Worm (Caenorhabditis elegans) whole organism, early embryonic: Measurements from ENCODE around the gene ZK666.8.

Experiments
- B0310.2 ChIP-seq: sonication (generic microtip); optimal IDR thresholded peaks from 2 replicates; lab custom pipeline; 2016; ENCODE audit warnings: mild to moderate bottlenecking, missing genetic modification characterization, missing compliant biosample characterization
- F13C5.2 ChIP-seq: sonication (generic microtip); optimal IDR thresholded peaks from 2 replicates; lab custom pipeline; 2017; ENCODE audit warnings: mild to moderate bottlenecking, missing genetic modification characterization, inconsistent platforms, missing compliant biosample characterization
- aly-1 ChIP-seq: sonication (generic microtip); optimal IDR thresholded peaks from 2 replicates; lab custom pipeline; 2016; ENCODE audit warnings: missing genetic modification characterization, missing compliant biosample characterization
- ama-1 ChIP-seq: fragments of 150-350 bp; optimal IDR thresholded peaks from 2 replicates; lab custom pipeline; 2014
- ceh-13 ChIP-seq: fragments of 200-800 bp; sonication (Bioruptor generic); optimal IDR thresholded peaks from 2 replicates; lab custom pipeline; 2018; ENCODE audit warnings: mild to moderate bottlenecking, missing genetic modification characterization, missing compliant biosample characterization
- ceh-36 ChIP-seq: sonication (generic microtip); optimal IDR thresholded peaks from 2 replicates; lab custom pipeline; 2016; ENCODE audit warnings: missing genetic modification characterization, inconsistent platforms, missing compliant biosample characterization
- ets-7 ChIP-seq: sonication (generic microtip); optimal IDR thresholded peaks from 2 replicates; lab custom pipeline; 2016; ENCODE audit warnings: missing genotype, missing genetic modification characterization, missing compliant biosample characterization
- flt-1 ChIP-seq: fragments of 200-800 bp; sonication (Bioruptor generic); IDR thresholded peaks from 2 replicates; pipeline ENCODE4 v1.3.6; 2022; ENCODE audit warnings: missing genetic modification characterization, missing compliant biosample characterization
- hmbx-1 ChIP-seq: sonication (generic microtip); optimal IDR thresholded peaks from 2 replicates; lab custom pipeline; 2016; ENCODE audit warnings: mild to moderate bottlenecking, missing genetic modification characterization, missing compliant biosample characterization
- hmg-4 ChIP-seq: fragments of 200-800 bp; sonication (Bioruptor generic); optimal IDR thresholded peaks from 2 replicates; lab custom pipeline; 2018; ENCODE audit warnings: mild to moderate bottlenecking, missing genetic modification characterization, missing compliant biosample characterization
- hnd-1 ChIP-seq: sonication (generic microtip); optimal IDR thresholded peaks from 2 replicates; lab custom pipeline; 2016; ENCODE audit warnings: missing genetic modification characterization, missing compliant biosample characterization
- pes-1 ChIP-seq: fragments of 200-800 bp; sonication (Bioruptor generic); IDR thresholded peaks from 2 replicates; pipeline ENCODE4 v1.3.6; 2022; ENCODE audit warnings: missing genetic modification reagents, missing genetic modification characterization, missing compliant biosample characterization
- scrt-1 ChIP-seq: fragments of 200-800 bp; sonication (Bioruptor generic); IDR thresholded peaks from 2 replicates; pipeline ENCODE4 v1.3.6; 2022; ENCODE audit warnings: missing genetic modification characterization, missing compliant biosample characterization
- sea-1 ChIP-seq: fragments of 200-800 bp; sonication (Bioruptor generic); conservative IDR thresholded peaks from 2 replicates; pipeline ENCODE4 v1.3.6; 2022; ENCODE audit warnings: missing genetic modification characterization, missing compliant biosample characterization
- tbx-11 ChIP-seq: fragments of 200-800 bp; sonication (Bioruptor generic); IDR thresholded peaks from 2 replicates; pipeline ENCODE4 v1.3.6; 2022; ENCODE audit warnings: missing genetic modification characterization, missing compliant biosample characterization
- tbx-37 ChIP-seq: fragments of 200-800 bp; sonication (Bioruptor generic); conservative IDR thresholded peaks from 2 replicates; pipeline ENCODE4 v1.3.6; 2022; ENCODE audit warnings: missing genetic modification reagents, missing genetic modification characterization, missing compliant biosample characterization
- tra-4 ChIP-seq: sonication (generic microtip); optimal IDR thresholded peaks from 2 replicates; lab custom pipeline; 2017; ENCODE audit warnings: missing genetic modification characterization, missing compliant biosample characterization

Gene ZK666.8

DNA sequence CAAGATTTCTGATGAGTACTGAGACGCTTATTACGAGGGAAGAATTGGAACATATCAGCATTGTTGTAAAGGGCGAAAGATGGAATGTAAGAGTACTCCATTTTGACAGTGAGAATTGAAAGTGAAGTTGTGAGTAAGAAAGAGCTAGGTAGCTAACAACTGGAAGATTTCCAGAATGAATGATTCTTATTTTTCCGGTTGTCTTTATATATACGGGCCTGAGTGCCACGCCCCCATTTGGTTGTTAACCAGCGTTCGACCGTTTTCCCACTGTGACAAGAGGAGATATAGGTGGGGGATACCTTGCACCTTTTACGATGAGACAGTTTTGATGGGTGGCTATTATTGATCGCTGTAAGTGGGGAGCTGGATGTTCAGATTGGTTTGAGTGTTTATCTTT, 21.7 kb downstream of the ZK666.8 start, which contains the start of gene ZK666.1:
Gene ZK666.1 (minus strand): TSS at position 101 of the 400 bp plus-strand sequence.
- TF ChIP-seq ceh-13 (GFP tag; lab: Kevin White, UChicago) (no peak), ama-1 (lab: Kevin White, UChicago) (no peak), ets-7 (tag; lab: Kevin White, UChicago) (no peak), hnd-1 (tag; lab: Kevin White, UChicago) (no peak), hmg-4 (GFP tag; lab: Kevin White, UChicago) (no peak), flt-1 (GFP tag; lab: Robert Waterston, UW) (no peak), sea-1 (GFP tag; lab: Robert Waterston, UW) (no peak), aly-1 (no peak), B0310.2 (no peak), scrt-1 (no peak), ceh-36 (tag; lab: Kevin White, UChicago) (no peak), F13C5.2 (tag; lab: Kevin White, UChicago) (no peak), pes-1 (GFP tag; lab: Robert Waterston, UW) (no peak), tra-4 (tag; lab: Kevin White, UChicago) (no peak), hmbx-1 (no peak), tbx-37 (GFP tag; lab: Robert Waterston, UW) (no peak), tbx-11 (GFP tag; lab: Robert Waterston, UW) (no peak)

ce11 chrII:10470159-10470558, 22.8 kb downstream of the ZK666.8 start, which contains the start of gene clec-143:
TSS of gene clec-143 (minus strand) at chrII:10470297.
- no peak for TF ChIP-seq sea-1 (GFP tag; lab: Robert Waterston, UW)
- TF ChIP-seq scrt-1 = no peak
- no peak for TF ChIP-seq flt-1 (GFP tag; lab: Robert Waterston, UW)
- TF ChIP-seq B0310.2 = no peak
- no peak for TF ChIP-seq aly-1
- TF ChIP-seq hmbx-1 = no peak
- TF ChIP-seq hmg-4 (GFP tag; lab: Kevin White, UChicago) = no peak
- TF ChIP-seq tbx-37 (GFP tag; lab: Robert Waterston, UW) = no peak
- TF ChIP-seq ama-1 (lab: Kevin White, UChicago) = no peak
- no peak for TF ChIP-seq F13C5.2 (tag; lab: Kevin White, UChicago)
- no peak for TF ChIP-seq pes-1 (GFP tag; lab: Robert Waterston, UW)
- TF ChIP-seq ets-7 (tag; lab: Kevin White, UChicago) = no peak
- no peak for TF ChIP-seq ceh-36 (tag; lab: Kevin White, UChicago)
- TF ChIP-seq hnd-1 (tag; lab: Kevin White, UChicago) = no peak
- no peak for TF ChIP-seq tbx-11 (GFP tag; lab: Robert Waterston, UW)
- no peak for TF ChIP-seq tra-4 (tag; lab: Kevin White, UChicago)
- TF ChIP-seq ceh-13 (GFP tag; lab: Kevin White, UChicago) = no peak

- no peak for TF ChIP-seq tra-4 (tag; lab: Kevin White, UChicago)
- no peak for TF ChIP-seq ceh-36 (tag; lab: Kevin White, UChicago)
- TF ChIP-seq hmbx-1 = no peak
- TF ChIP-seq ets-7 (tag; lab: Kevin White, UChicago) = no peak
- no peak for TF ChIP-seq scrt-1
- no peak for TF ChIP-seq B0310.2
- no peak for TF ChIP-seq hnd-1 (tag; lab: Kevin White, UChicago)
- TF ChIP-seq tbx-37 (GFP tag; lab: Robert Waterston, UW) = no peak
- no peak for TF ChIP-seq ama-1 (lab: Kevin White, UChicago)
Observed at ce11 chrII:10466552-10466951, 26.4 kb downstream of the ZK666.8 start, which contains the start of gene tnc-2. TSS of gene tnc-2 (plus strand) at chrII:10466852.

ce11 chrII:10464230-10464920, 28.6 kb downstream of the ZK666.8 start, which contains the start of the genes ZK673.6 and sdz-37:
TSS of gene ZK673.6 (minus strand) at chrII:10464330.
TSS of gene sdz-37 (plus strand) at chrII:10464870.
- TF ChIP-seq scrt-1 (no peak), hmg-4 (GFP tag; lab: Kevin White, UChicago) (no peak), pes-1 (GFP tag; lab: Robert Waterston, UW) (no peak), tbx-11 (GFP tag; lab: Robert Waterston, UW) (no peak), F13C5.2 (tag; lab: Kevin White, UChicago) (no peak), ama-1 (lab: Kevin White, UChicago) (no peak), tbx-37 (GFP tag; lab: Robert Waterston, UW) (no peak), ceh-36 (tag; lab: Kevin White, UChicago) (no peak), aly-1 (no peak), ceh-13 (GFP tag; lab: Kevin White, UChicago) (no peak), sea-1 (GFP tag; lab: Robert Waterston, UW) (no peak), tra-4 (tag; lab: Kevin White, UChicago) (no peak), flt-1 (GFP tag; lab: Robert Waterston, UW) (no peak), ets-7 (tag; lab: Kevin White, UChicago) (no peak), B0310.2 (no peak), hmbx-1 (no peak)

ce11 chrII:10461207-10461606, 31.7 kb downstream of the ZK666.8 start, which contains the start of gene ZK673.5:
TSS of gene ZK673.5 (plus strand) at chrII:10461507.
- TF ChIP-seq pes-1 (GFP tag; lab: Robert Waterston, UW) = no peak
- no peak for TF ChIP-seq flt-1 (GFP tag; lab: Robert Waterston, UW)
- no peak for TF ChIP-seq sea-1 (GFP tag; lab: Robert Waterston, UW)

- TF ChIP-seq F13C5.2 (tag; lab: Kevin White, UChicago) (no peak), pes-1 (GFP tag; lab: Robert Waterston, UW) (no peak), hmbx-1 (no peak), aly-1 (no peak), flt-1 (GFP tag; lab: Robert Waterston, UW) (no peak), tbx-11 (GFP tag; lab: Robert Waterston, UW) (no peak), tra-4 (tag; lab: Kevin White, UChicago) (no peak), scrt-1 (no peak), hnd-1 (tag; lab: Kevin White, UChicago) (no peak), tbx-37 (GFP tag; lab: Robert Waterston, UW) (no peak), sea-1 (GFP tag; lab: Robert Waterston, UW) (no peak), B0310.2 (no peak)
Observed at ce11 chrII:10456979-10457378, 36.0 kb downstream of the ZK666.8 start, which contains the start of gene ZK673.11. TSS of gene ZK673.11 (plus strand) at chrII:10457279.
